Worm (Caenorhabditis elegans) whole organism, early embryonic: ENCODE results near the gene H03G16.6.

Source experiments
- ama-1 ChIP-seq: fragments of 150-350 bp; optimal IDR thresholded peaks from 2 replicates; lab custom pipeline; 2014
- ceh-36 ChIP-seq: sonication (generic microtip); optimal IDR thresholded peaks from 2 replicates; lab custom pipeline; 2016; ENCODE audit warnings: missing genetic modification characterization, inconsistent platforms, missing compliant biosample characterization
- ets-7 ChIP-seq: sonication (generic microtip); optimal IDR thresholded peaks from 2 replicates; lab custom pipeline; 2016; ENCODE audit warnings: missing genotype, missing genetic modification characterization, missing compliant biosample characterization
- scrt-1 ChIP-seq: fragments of 200-800 bp; sonication (Bioruptor generic); IDR thresholded peaks from 2 replicates; pipeline ENCODE4 v1.3.6; 2022; ENCODE audit warnings: missing genetic modification characterization, missing compliant biosample characterization
- sea-1 ChIP-seq: fragments of 200-800 bp; sonication (Bioruptor generic); conservative IDR thresholded peaks from 2 replicates; pipeline ENCODE4 v1.3.6; 2022; ENCODE audit warnings: missing genetic modification characterization, missing compliant biosample characterization
- tra-4 ChIP-seq: sonication (generic microtip); optimal IDR thresholded peaks from 2 replicates; lab custom pipeline; 2017; ENCODE audit warnings: missing genetic modification characterization, missing compliant biosample characterization

DNA sequence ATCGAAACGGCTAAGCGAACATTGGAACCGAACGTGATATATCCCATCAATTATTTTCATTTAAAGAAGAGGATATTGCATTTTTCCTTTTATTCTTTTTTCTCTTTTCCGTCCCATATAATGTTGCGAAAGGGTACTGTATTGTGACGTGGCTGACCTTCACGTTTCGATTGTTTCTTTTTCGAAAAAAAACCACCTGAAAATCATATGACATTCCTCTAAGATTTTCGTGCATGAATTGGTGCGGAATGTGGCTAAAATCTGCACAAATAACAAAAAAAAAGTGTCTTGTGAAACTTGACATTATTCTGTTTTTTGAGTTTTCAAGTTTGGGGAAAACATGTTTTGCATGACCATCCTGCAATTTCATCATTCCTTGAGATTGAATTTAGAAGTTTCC is 25.8 kb downstream of the H03G16.6 start:
- TF ChIP-seq ama-1 (lab: Kevin White, UChicago) (no peak), ceh-36 (tag; lab: Kevin White, UChicago) (no peak), sea-1 (GFP tag; lab: Robert Waterston, UW) (no peak), tra-4 (tag; lab: Kevin White, UChicago) (no peak), ets-7 (tag; lab: Kevin White, UChicago) (no peak), scrt-1 (GFP tag; lab: Robert Waterston, UW) (no peak)
